Fruit fly (Drosophila melanogaster): ENCODE data around the gene spn-D.

Gene spn-D

dm6 chr3R:27197581-27197980 is 32.1 kb downstream of the spn-D start (continued):
- peak; percentile 14 for TF ChIP-seq CG34406 (GFP tag; optimal IDR thresholded peaks at IDR 0.05)
- TF ChIP-seq achi (GFP tag; optimal IDR thresholded peaks at IDR 0.05) = peak; percentile 46
- no peak for TF ChIP-seq CG6792 (GFP tag; optimal IDR thresholded peaks at IDR 0.05)
- TF ChIP-seq Smox (GFP tag; optimal IDR thresholded peaks at IDR 0.05) = peak; percentile 10
- peak in 1 of 2 experiments; percentile 18 for TF ChIP-seq ss (GFP tag; optimal IDR thresholded peaks at IDR 0.05)
- no peak for TF ChIP-seq net (GFP tag; optimal IDR thresholded peaks at IDR 0.05)
- TF ChIP-seq salr (GFP tag; optimal IDR thresholded peaks at IDR 0.05) = peak in 1 of 2 experiments; percentile 14
- TF ChIP-seq CG11294 (GFP tag; IDR thresholded peaks at IDR 0.05) = no peak
- TF ChIP-seq Eip78C (GFP tag) = peak; percentile 88
- peak; percentile 22 for TF ChIP-seq Eip75B (GFP tag; optimal IDR thresholded peaks at IDR 0.05)
- peak; percentile 4 for TF ChIP-seq Sox14 (GFP tag; optimal IDR thresholded peaks at IDR 0.05)
- TF ChIP-seq CG3919 (GFP tag; optimal IDR thresholded peaks at IDR 0.05) = peak; percentile 63

- TF ChIP-seq lz (GFP tag; optimal IDR thresholded peaks at IDR 0.05) (peak; percentile 25), CG6808 (GFP tag; optimal IDR thresholded peaks at IDR 0.05) (peak; percentile 49), spab (GFP tag; optimal IDR thresholded peaks at IDR 0.05) (peak; percentile 39), dsx (GFP tag; optimal IDR thresholded peaks at IDR 0.05; ENCODE audit: poor library complexity, severe bottlenecking) (peak; percentile 0), Eip93F (GFP tag; optimal IDR thresholded peaks at IDR 0.05) (no peak), CG6276 (GFP tag; optimal IDR thresholded peaks at IDR 0.05) (no peak), Blimp-1 (GFP tag; optimal IDR thresholded peaks at IDR 0.05) (no peak), fd59A (GFP tag; optimal IDR thresholded peaks at IDR 0.05) (peak; percentile 47), Sox14 (GFP tag; optimal IDR thresholded peaks at IDR 0.05) (peak; percentile 6), dac (GFP tag; optimal IDR thresholded peaks at IDR 0.05) (no peak), Sox102F (GFP tag; optimal IDR thresholded peaks at IDR 0.05) (peak; percentile 13), Sox15 (GFP tag; optimal IDR thresholded peaks at IDR 0.05) (peak; percentile 47), eg (GFP tag; IDR thresholded peaks at IDR 0.05) (no peak), acj6 (GFP tag; optimal IDR thresholded peaks at IDR 0.05) (peak; percentile 53), esn (GFP tag; optimal IDR thresholded peaks at IDR 0.05) (peak; percentile 42), salr (GFP tag; optimal IDR thresholded peaks at IDR 0.05) (peak in 1 of 2 experiments; percentile 12), CG3032 (tag; optimal IDR thresholded peaks at IDR 0.05) (peak; percentile 76), achi (GFP tag; optimal IDR thresholded peaks at IDR 0.05) (peak; percentile 25), Smox (GFP tag; optimal IDR thresholded peaks at IDR 0.05) (peak; percentile 29), Hr39 (GFP tag; optimal IDR thresholded peaks at IDR 0.05) (peak; percentile 27), Lpt (GFP tag; optimal IDR thresholded peaks at IDR 0.05) (no peak), CG7368 (GFP tag; optimal IDR thresholded peaks at IDR 0.05) (peak; percentile 24), CG6792 (GFP tag; optimal IDR thresholded peaks at IDR 0.05) (peak; percentile 27), cyc (GFP tag; optimal IDR thresholded peaks at IDR 0.05) (peak; percentile 20), Hr4 (GFP tag; optimal IDR thresholded peaks at IDR 0.05) (no peak), vri (GFP tag; optimal IDR thresholded peaks at IDR 0.05) (no peak), CG8319 (GFP tag; optimal IDR thresholded peaks at IDR 0.05) (peak; percentile 40), Met (GFP tag; optimal IDR thresholded peaks at IDR 0.05) (no peak), Ets21C (GFP tag; optimal IDR thresholded peaks at IDR 0.05) (no peak), Ets96B (tag; optimal IDR thresholded peaks at IDR 0.05) (peak; percentile 57), CG8119 (GFP tag; IDR thresholded peaks at IDR 0.05) (no peak), fkh (GFP tag; optimal IDR thresholded peaks at IDR 0.05) (no peak), svp (GFP tag) (peak; percentile 60), CG11902 (GFP tag; optimal IDR thresholded peaks at IDR 0.05) (peak; percentile 53), CG11294 (GFP tag; IDR thresholded peaks at IDR 0.05) (no peak), Eip78C (GFP tag) (peak; percentile 89), CG15336 (GFP tag; IDR thresholded peaks at IDR 0.05) (no peak), CG6163 (GFP tag; IDR thresholded peaks at IDR 0.05) (0 out of 3 replicates have a peak, but pooled peaks have one; percentile 24), CG4318 (GFP tag; optimal IDR thresholded peaks at IDR 0.05) (no peak), OdsH (GFP tag; optimal IDR thresholded peaks at IDR 0.05) (peak; percentile 29), CG6854 (GFP tag; optimal IDR thresholded peaks at IDR 0.05) (peak; percentile 46), CG10631 (GFP tag; optimal IDR thresholded peaks at IDR 0.05) (peak; percentile 28), net (GFP tag; optimal IDR thresholded peaks at IDR 0.05) (no peak)
Measured at dm6 chr3R:27198883-27199780, 33.6 kb downstream of the spn-D start.

All from whole organism, prepupa.